Fruit fly (Drosophila melanogaster) whole organism, embryonic: ENCODE results near the gene Sumo.

Source experiments
- Aef1 ChIP-seq: fragments of 200-800 bp; sonication (Bioruptor generic); IDR thresholded peaks from 3 replicates; pipeline ENCODE4 v1.3.6; 2022; ENCODE audit warnings: missing biosample characterization, missing genetic modification characterization
- B-H1 ChIP-seq: fragments of 200-800 bp; sonication (Bioruptor generic); IDR thresholded peaks from 3 replicates; pipeline ENCODE4 v1.3.6; 2022; ENCODE audit warnings: missing biosample characterization, missing genetic modification characterization
- Bgb ChIP-seq: fragments of 200-800 bp; sonication (Bioruptor generic); IDR thresholded peaks from 2 replicates; pipeline ENCODE4 v1.3.6; 2022; ENCODE audit warnings: missing biosample characterization, missing genetic modification characterization; ENCODE audit not compliant: partially characterized antibody
- CG12744 ChIP-seq: fragments of 200-800 bp; sonication (Bioruptor generic); optimal IDR thresholded peaks from 2 replicates; lab custom pipeline; 2016; ENCODE audit warnings: missing biosample characterization, missing genetic modification characterization
- CG15514 ChIP-seq: fragments of 200-800 bp; sonication (Bioruptor generic); optimal IDR thresholded peaks from 3 replicates; lab custom pipeline; 2017; ENCODE audit warnings: missing biosample characterization, missing genetic modification characterization, mild to moderate bottlenecking, moderate library complexity, missing genetic modification reagents
- CG16779 ChIP-seq: fragments of 200-800 bp; sonication (Bioruptor generic); IDR thresholded peaks from 2 replicates; pipeline ENCODE4 v1.3.6; 2022; ENCODE audit warnings: missing biosample characterization, missing genetic modification characterization
- CG17568 ChIP-seq: fragments of 200-800 bp; sonication (Bioruptor generic); optimal IDR thresholded peaks from 2 replicates; lab custom pipeline; 2018; ENCODE audit warnings: missing biosample characterization, mild to moderate bottlenecking, missing genetic modification characterization, moderate library complexity
- CG17802 ChIP-seq: fragments of 200-800 bp; sonication (Bioruptor generic); optimal IDR thresholded peaks from 2 replicates; lab custom pipeline; 2018; ENCODE audit warnings: missing biosample characterization, mild to moderate bottlenecking, missing genetic modification characterization, moderate library complexity
- CG2120 ChIP-seq: fragments of 200-800 bp; sonication (Bioruptor generic); optimal IDR thresholded peaks from 3 replicates; lab custom pipeline; 2016; ENCODE audit warnings: missing biosample characterization, missing genetic modification characterization
- CG2875 ChIP-seq: fragments of 200-800 bp; sonication (Bioruptor generic); optimal IDR thresholded peaks from 2 replicates; lab custom pipeline; 2017; ENCODE audit warnings: missing biosample characterization, mild to moderate bottlenecking, missing genetic modification characterization, missing genetic modification reagents
- CG7745 ChIP-seq: fragments of 200-800 bp; sonication (Bioruptor generic); optimal IDR thresholded peaks from 2 replicates; lab custom pipeline; 2018; ENCODE audit warnings: missing biosample characterization, mild to moderate bottlenecking, missing genetic modification characterization, moderate library complexity
- CG8281 ChIP-seq: fragments of 200-800 bp; sonication (Bioruptor generic); optimal IDR thresholded peaks from 2 replicates; lab custom pipeline; 2018; ENCODE audit warnings: missing biosample characterization, mild to moderate bottlenecking, missing genetic modification characterization, moderate library complexity
- CG9876 ChIP-seq: fragments of 200-800 bp; sonication (Bioruptor generic); optimal IDR thresholded peaks from 2 replicates; lab custom pipeline; 2016; ENCODE audit warnings: missing biosample characterization, missing genetic modification characterization
- CTCF ChIP-seq: fragments of 200-800 bp; sonication (Bioruptor generic); optimal IDR thresholded peaks from 2 replicates; lab custom pipeline; 2017; ENCODE audit warnings: missing biosample characterization, mild to moderate bottlenecking, missing genetic modification characterization, moderate library complexity
- D ChIP-seq, 2 experiments: fragments of 200-800 bp in 1 of 2; fragments of >200 bp in 1 of 2; sonication (Bioruptor generic) in 1 of 2; optimal IDR thresholded peaks; 2 replicates in 1 of 2; 3 replicates in 1 of 2; lab custom pipeline; 2017; ENCODE audit warnings: mild to moderate bottlenecking in 1 of 2, missing biosample characterization in 1 of 2, missing genetic modification characterization in 1 of 2, missing genetic modification reagents in 1 of 2
- Dek ChIP-seq: fragments of 200-800 bp; sonication (Bioruptor generic); optimal IDR thresholded peaks from 3 replicates; lab custom pipeline; 2019; ENCODE audit warnings: missing biosample characterization, mild to moderate bottlenecking, missing genetic modification characterization, moderate library complexity
- Dll ChIP-seq: fragments of 200-800 bp; sonication (Bioruptor generic); IDR thresholded peaks from 4 replicates; pipeline ENCODE4 v1.3.6; 2022; ENCODE audit warnings: missing biosample characterization, missing genetic modification characterization; ENCODE audit not compliant: partially characterized antibody
- Doc3 ChIP-seq: fragments of 200-800 bp; sonication (Bioruptor generic); IDR thresholded peaks from 3 replicates; pipeline ENCODE4 v1.3.6; 2022; ENCODE audit warnings: missing biosample characterization, missing genetic modification characterization; ENCODE audit not compliant: partially characterized antibody
- Dref ChIP-seq: fragments of 200-800 bp; sonication (Bioruptor generic); IDR thresholded peaks from 2 replicates; pipeline ENCODE4 v1.3.6; 2022; ENCODE audit warnings: missing biosample characterization, missing genetic modification characterization
- ERR ChIP-seq: fragments of 200-800 bp; sonication (Bioruptor generic); optimal IDR thresholded peaks from 2 replicates; lab custom pipeline; 2016; ENCODE audit warnings: missing biosample characterization, missing genetic modification characterization
- Gug ChIP-seq: fragments of 200-800 bp; sonication (Bioruptor generic); IDR thresholded peaks from 4 replicates; pipeline ENCODE4 v1.3.6; 2022; ENCODE audit warnings: missing biosample characterization, missing genetic modification characterization
- Hey ChIP-seq: fragments of 200-800 bp; sonication (Bioruptor generic); optimal IDR thresholded peaks from 3 replicates; lab custom pipeline; 2018; ENCODE audit warnings: missing biosample characterization, mild to moderate bottlenecking, missing genetic modification characterization
- MESR4 ChIP-seq: fragments of 200-800 bp; sonication (Bioruptor generic); optimal IDR thresholded peaks from 2 replicates; lab custom pipeline; 2018; ENCODE audit warnings: missing biosample characterization, mild to moderate bottlenecking, missing genetic modification characterization, moderate library complexity
- NC2β ChIP-seq: fragments of 200-800 bp; sonication (Bioruptor generic); optimal IDR thresholded peaks from 2 replicates; lab custom pipeline; 2016; ENCODE audit warnings: missing biosample characterization, missing genetic modification characterization
- Oli ChIP-seq: fragments of 200-800 bp; sonication (Bioruptor generic); optimal IDR thresholded peaks from 2 replicates; lab custom pipeline; 2018; ENCODE audit warnings: missing biosample characterization, mild to moderate bottlenecking, missing genetic modification characterization, moderate library complexity
- PHDP ChIP-seq: fragments of 200-800 bp; sonication (Bioruptor generic); optimal IDR thresholded peaks from 3 replicates; lab custom pipeline; 2018; ENCODE audit warnings: missing biosample characterization, mild to moderate bottlenecking, missing genetic modification characterization, moderate library complexity
- Six4 ChIP-seq: fragments of 200-800 bp; sonication (Bioruptor generic); optimal IDR thresholded peaks from 2 replicates; lab custom pipeline; 2016; ENCODE audit warnings: missing biosample characterization, missing genetic modification characterization
- cas ChIP-seq: fragments of 200-800 bp; sonication (Bioruptor generic); IDR thresholded peaks from 2 replicates; pipeline ENCODE4 v1.3.6; 2022; ENCODE audit warnings: missing biosample characterization, missing genetic modification characterization
- cg ChIP-seq: fragments of 200-800 bp; sonication (Bioruptor generic); optimal IDR thresholded peaks from 3 replicates; lab custom pipeline; 2019; ENCODE audit warnings: missing biosample characterization, mild to moderate bottlenecking, missing genetic modification characterization, moderate library complexity
- crp ChIP-seq, 2 experiments: fragments of 200-800 bp; sonication (Bioruptor generic); optimal IDR thresholded peaks; 2 replicates in 1 of 2; 3 replicates in 1 of 2; lab custom pipeline; 2017; ENCODE audit warnings: missing biosample characterization in 2 of 2, missing genetic modification characterization in 2 of 2, mild to moderate bottlenecking in 1 of 2, moderate library complexity in 1 of 2
- cwo ChIP-seq: fragments of 200-800 bp; sonication (Bioruptor generic); optimal IDR thresholded peaks from 3 replicates; lab custom pipeline; 2017; ENCODE audit warnings: missing biosample characterization, missing genetic modification characterization, mild to moderate bottlenecking, moderate library complexity, missing genetic modification reagents
- dan ChIP-seq: fragments of 200-800 bp; sonication (Bioruptor generic); IDR thresholded peaks from 2 replicates; pipeline ENCODE4 v1.3.6; 2022; ENCODE audit warnings: missing biosample characterization, missing genetic modification characterization
- dpn ChIP-seq, 2 experiments: fragments of 200-800 bp; sonication (Bioruptor generic); optimal IDR thresholded peaks; 3 replicates each; lab custom pipeline; 2016; ENCODE audit warnings: missing biosample characterization in 2 of 2, missing genetic modification characterization in 2 of 2
- en ChIP-seq: fragments of 200-800 bp; sonication (Bioruptor generic); optimal IDR thresholded peaks from 2 replicates; lab custom pipeline; 2016; ENCODE audit warnings: missing biosample characterization, missing genetic modification characterization
- fd102C ChIP-seq: fragments of 200-800 bp; sonication (Bioruptor generic); optimal IDR thresholded peaks from 2 replicates; lab custom pipeline; 2018; ENCODE audit warnings: missing biosample characterization, mild to moderate bottlenecking, missing genetic modification characterization, moderate library complexity
- grau ChIP-seq: fragments of 200-800 bp; optimal IDR thresholded peaks from 3 replicates; lab custom pipeline; 2019; ENCODE audit warnings: missing biosample characterization, mild to moderate bottlenecking, missing genetic modification characterization, moderate library complexity
- gro ChIP-seq: fragments of 200-800 bp; sonication (Bioruptor generic); optimal IDR thresholded peaks from 2 replicates; lab custom pipeline; 2016; ENCODE audit warnings: missing biosample characterization, missing genetic modification characterization
- gsb-n ChIP-seq: fragments of 200-800 bp; sonication (Bioruptor generic); optimal IDR thresholded peaks from 3 replicates; lab custom pipeline; 2018; ENCODE audit warnings: missing biosample characterization, mild to moderate bottlenecking, missing genetic modification characterization
- jigr1 ChIP-seq: fragments of 200-800 bp; sonication (Bioruptor generic); IDR thresholded peaks from 3 replicates; pipeline ENCODE4 v1.3.6; 2022; ENCODE audit warnings: missing biosample characterization, missing genetic modification characterization
- klu ChIP-seq: fragments of 200-800 bp; sonication (Bioruptor generic); IDR thresholded peaks from 2 replicates; pipeline ENCODE4 v1.3.6; 2022; ENCODE audit warnings: missing biosample characterization, missing genetic modification characterization
- kni ChIP-seq: fragments of 200-800 bp; sonication (Bioruptor generic); optimal IDR thresholded peaks from 3 replicates; lab custom pipeline; 2017; ENCODE audit warnings: mild to moderate bottlenecking, missing biosample characterization, missing genetic modification reagents, missing genetic modification characterization
- knrl ChIP-seq: fragments of 200-800 bp; sonication (Bioruptor generic); IDR thresholded peaks from 3 replicates; pipeline ENCODE4 v1.3.6; 2022; ENCODE audit warnings: missing biosample characterization, missing genetic modification characterization; ENCODE audit not compliant: partially characterized antibody
- lov ChIP-seq, 2 experiments: fragments of 200-800 bp in 1 of 2; fragments of >200 bp in 1 of 2; sonication (Bioruptor generic) in 1 of 2; IDR thresholded peaks in 1 of 2; optimal IDR thresholded peaks in 1 of 2; 2 replicates in 1 of 2; 3 replicates in 1 of 2; pipeline versions ENCODE4 v1.3.6 to Lab custom; 2017 to 2022; ENCODE audit warnings: missing biosample characterization in 1 of 2, missing genetic modification characterization in 1 of 2
- pfk ChIP-seq: fragments of 200-800 bp; sonication (Bioruptor generic); optimal IDR thresholded peaks from 2 replicates; lab custom pipeline; 2018; ENCODE audit warnings: missing biosample characterization, mild to moderate bottlenecking, missing genetic modification characterization, moderate library complexity
- slp2 ChIP-seq: fragments of 200-800 bp; sonication (Bioruptor generic); optimal IDR thresholded peaks from 2 replicates; lab custom pipeline; 2016; ENCODE audit warnings: missing biosample characterization, missing genetic modification characterization
- sob ChIP-seq: fragments of 200-800 bp; sonication (Bioruptor generic); IDR thresholded peaks from 2 replicates; pipeline ENCODE4 v1.3.6; 2022; ENCODE audit warnings: missing biosample characterization, missing genetic modification characterization
- ssp ChIP-seq: fragments of 200-800 bp; sonication (Bioruptor generic); IDR thresholded peaks from 2 replicates; pipeline ENCODE4 v1.3.6; 2022; ENCODE audit warnings: missing biosample characterization, missing genetic modification characterization
- trh ChIP-seq: fragments of 200-800 bp; sonication (Bioruptor generic); optimal IDR thresholded peaks from 2 replicates; lab custom pipeline; 2016; ENCODE audit warnings: missing biosample characterization, missing genetic modification characterization
- twi ChIP-seq: fragments of 200-800 bp; optimal IDR thresholded peaks from 2 replicates; lab custom pipeline; 2019; ENCODE audit warnings: missing biosample characterization, mild to moderate bottlenecking, missing genetic modification characterization, moderate library complexity

Gene Sumo

DNA sequence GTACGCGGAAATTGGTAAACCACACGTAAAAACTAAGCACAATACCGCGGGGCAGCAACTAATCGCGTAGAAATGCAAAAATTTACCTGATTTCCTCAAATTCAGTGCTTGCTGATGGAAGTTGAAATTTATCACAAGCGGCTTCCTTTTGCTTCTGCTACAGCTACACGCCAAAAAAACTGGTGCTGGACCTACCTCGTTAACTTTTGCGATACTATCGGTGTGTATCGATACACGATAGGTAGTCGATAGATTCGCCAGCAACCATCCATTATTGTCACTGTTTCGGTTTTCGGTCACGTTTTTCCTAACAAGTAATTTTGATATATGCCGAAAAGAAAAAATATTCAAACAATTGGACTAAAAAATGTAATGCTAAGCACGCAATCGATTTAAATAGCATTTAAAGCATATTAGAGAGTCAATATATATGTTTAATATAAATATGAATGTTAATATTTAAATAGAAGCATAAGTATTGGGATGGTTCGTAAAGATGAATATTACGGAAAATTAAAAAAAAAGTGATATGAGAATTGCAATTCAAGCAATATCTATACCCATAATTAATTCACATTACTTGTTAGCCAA, at the start of gene Sumo (continued):
- TF ChIP-seq CG15514 (GFP tag; lab: Kevin White, UChicago) = peak; percentile 21
- TF ChIP-seq pfk (GFP tag; lab: Kevin White, UChicago) = no peak
- no peak for TF ChIP-seq gsb-n (tag; lab: Kevin White, UChicago)
- no peak for TF ChIP-seq CG16779 (GFP tag; lab: Robert Waterston, UW)
- TF ChIP-seq Dek (tag; lab: Kevin White, UChicago) = peak; percentile 42
- no peak for TF ChIP-seq CG12744 (GFP tag; lab: Kevin White, UChicago)
- peak; percentile 99 for TF ChIP-seq Bgb (GFP tag; lab: Robert Waterston, UW)
- peak; percentile 83; the same call in 2 of the 4 replicates for TF ChIP-seq Gug (GFP tag; lab: Robert Waterston, UW)
- TF ChIP-seq D (optimal IDR thresholded peaks at IDR 0.05; lab: Kevin White, UChicago) = no peak
- TF ChIP-seq D (GFP tag; optimal IDR thresholded peaks at IDR 0.05; lab: Kevin White, UChicago) = no peak
- TF ChIP-seq CTCF (GFP tag; lab: Kevin White, UChicago) = no peak
- TF ChIP-seq cas = peak; percentile 9; the same call in 1 of the 2 replicates
- no peak for TF ChIP-seq en (GFP tag; lab: Kevin White, UChicago)
- peak; percentile 81 for TF ChIP-seq MESR4 (GFP tag; lab: Kevin White, UChicago)
- TF ChIP-seq sob (GFP tag; lab: Robert Waterston, UW) = peak; percentile 31; the same call in 1 of the 2 replicates
- TF ChIP-seq PHDP = no peak
- no peak for TF ChIP-seq CG2875
- no peak for TF ChIP-seq jigr1
- TF ChIP-seq CG8281 (tag; lab: Kevin White, UChicago) = no peak
- TF ChIP-seq crp (GFP tag; optimal IDR thresholded peaks at IDR 0.05; lab: Kevin White, UChicago) = no peak
- no peak for TF ChIP-seq cg (GFP tag; lab: Kevin White, UChicago)
- no peak for TF ChIP-seq Aef1 (GFP tag; lab: Robert Waterston, UW)
- no peak for TF ChIP-seq trh
- no peak for TF ChIP-seq lov (optimal IDR thresholded peaks at IDR 0.05; lab: Kevin White, UChicago)
- TF ChIP-seq lov (GFP tag; IDR thresholded peaks at IDR 0.05; lab: Robert Waterston, UW) = 0 out of 3 replicates have a peak, but pooled peaks have one; percentile 38
- TF ChIP-seq CG7745 = no peak
- TF ChIP-seq CG17568 (GFP tag; lab: Kevin White, UChicago) = no peak
- no peak for TF ChIP-seq ssp (GFP tag; lab: Robert Waterston, UW)
- no peak for TF ChIP-seq kni (GFP tag; lab: Kevin White, UChicago)
- peak; percentile 93 for TF ChIP-seq Dref (GFP tag; lab: Robert Waterston, UW)
- no peak for TF ChIP-seq ERR (GFP tag; lab: Kevin White, UChicago)
- TF ChIP-seq grau = peak; percentile 21
- peak; percentile 1 for TF ChIP-seq twi
- no peak for TF ChIP-seq NC2β (GFP tag; lab: Kevin White, UChicago)
- no peak for TF ChIP-seq CG9876 (GFP tag; lab: Kevin White, UChicago)
- TF ChIP-seq klu (GFP tag; lab: Robert Waterston, UW) = no peak
- TF ChIP-seq fd102C (GFP tag; lab: Kevin White, UChicago) = no peak
- TF ChIP-seq Dll (GFP tag; lab: Robert Waterston, UW) = peak; percentile 85
- TF ChIP-seq Hey (tag; lab: Kevin White, UChicago) = no peak
- peak; percentile 99 for TF ChIP-seq knrl (GFP tag; lab: Robert Waterston, UW)
- no peak for TF ChIP-seq CG17802
- no peak for TF ChIP-seq slp2
- no peak for TF ChIP-seq dpn (GFP tag; optimal IDR thresholded peaks at IDR 0.05; lab: Kevin White, UChicago)
- TF ChIP-seq CG2120 (GFP tag; lab: Kevin White, UChicago) = no peak
- no peak for TF ChIP-seq B-H1
- peak; percentile 80 for TF ChIP-seq Doc3 (GFP tag; lab: Robert Waterston, UW)
- TF ChIP-seq Six4 (GFP tag; lab: Kevin White, UChicago) = no peak
- no peak for TF ChIP-seq dan (GFP tag; lab: Robert Waterston, UW)
- TF ChIP-seq Oli = peak; percentile 30
- no peak for TF ChIP-seq gro (GFP tag; lab: Kevin White, UChicago)
- TF ChIP-seq cwo (GFP tag; lab: Kevin White, UChicago) = no peak
